Fruit fly (Drosophila melanogaster) whole organism, adult: ENCODE measurements around the gene CG45099.

Source experiments
- CG11617 ChIP-seq: fragments of 200-800 bp; sonication (Bioruptor generic); optimal IDR thresholded peaks from 2 replicates; lab custom pipeline; 2017; ENCODE audit warnings: mild to moderate bottlenecking, missing biosample characterization, missing genetic modification reagents, missing genetic modification characterization
- CG12768 ChIP-seq: fragments of 200-800 bp; sonication (Bioruptor generic); optimal IDR thresholded peaks from 2 replicates; lab custom pipeline; 2017; ENCODE audit warnings: missing biosample characterization, missing genetic modification characterization, mild to moderate bottlenecking, moderate library complexity, missing genetic modification reagents
- CG1620 ChIP-seq: fragments of 200-800 bp; sonication (Bioruptor generic); optimal IDR thresholded peaks from 2 replicates; lab custom pipeline; 2016; ENCODE audit warnings: missing biosample characterization, missing genetic modification characterization
- CG7045 ChIP-seq: fragments of 200-800 bp; sonication (Bioruptor generic); optimal IDR thresholded peaks from 2 replicates; lab custom pipeline; 2017; ENCODE audit warnings: missing biosample characterization, mild to moderate bottlenecking, missing genetic modification characterization
- Clk ChIP-seq: fragments of 200-800 bp; sonication (Bioruptor generic); optimal IDR thresholded peaks from 2 replicates; lab custom pipeline; 2017; ENCODE audit warnings: missing biosample characterization, missing genetic modification characterization
- Hr96 ChIP-seq: fragments of 200-800 bp; sonication (Bioruptor generic); optimal IDR thresholded peaks from 2 replicates; lab custom pipeline; 2016; ENCODE audit warnings: missing biosample characterization, missing genetic modification characterization
- bab1 ChIP-seq: fragments of 200-800 bp; sonication (Bioruptor generic); optimal IDR thresholded peaks from 3 replicates; lab custom pipeline; 2019; ENCODE audit warnings: missing biosample characterization, mild to moderate bottlenecking, missing genetic modification characterization, moderate library complexity
- cic ChIP-seq: fragments of 200-800 bp; sonication (Bioruptor generic); optimal IDR thresholded peaks from 2 replicates; lab custom pipeline; 2017; ENCODE audit warnings: missing biosample characterization, mild to moderate bottlenecking, missing genetic modification characterization, moderate library complexity
- cnc ChIP-seq, 2 experiments: fragments of >200 bp; optimal IDR thresholded peaks; 2 replicates each; lab custom pipeline; 2017
- ovo ChIP-seq: fragments of 200-800 bp; sonication (Bioruptor generic); optimal IDR thresholded peaks from 2 replicates; lab custom pipeline; 2016; ENCODE audit warnings: missing biosample characterization, missing genetic modification characterization
- tj ChIP-seq: fragments of 200-800 bp; sonication (Bioruptor generic); optimal IDR thresholded peaks from 3 replicates; lab custom pipeline; 2017; ENCODE audit warnings: missing biosample characterization, mild to moderate bottlenecking, missing genetic modification characterization, moderate library complexity

DNA sequence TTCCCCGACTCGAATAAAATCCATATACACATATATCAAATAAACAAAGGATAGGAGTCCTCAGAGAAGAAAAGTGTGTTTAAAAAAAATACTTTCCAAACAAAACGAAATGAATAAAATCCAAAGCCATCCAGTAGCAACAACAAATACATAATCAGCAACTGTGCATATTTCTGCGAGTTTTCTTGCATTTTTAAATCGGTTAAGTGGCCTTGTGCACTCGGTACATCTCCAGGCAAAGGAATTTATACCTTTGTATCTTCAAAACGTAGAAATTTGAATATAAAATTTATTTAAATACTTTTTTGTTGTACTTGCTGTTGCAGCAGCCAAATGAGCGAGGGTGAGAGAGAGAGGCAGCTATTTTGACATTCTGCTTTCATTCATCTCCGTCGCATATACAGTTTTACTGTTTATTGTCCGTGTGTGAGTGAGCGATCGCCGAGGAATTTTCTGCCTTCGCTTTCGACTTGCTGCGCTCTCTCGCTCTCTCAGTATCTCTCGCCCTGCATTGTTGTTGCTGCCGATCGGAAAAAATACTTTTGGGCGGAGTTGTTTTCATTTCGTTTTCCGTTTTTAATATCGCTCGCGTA is 8.3 kb upstream of the CG45099 start:
- no peak for TF ChIP-seq CG7045 (GFP tag; lab: Kevin White, UChicago)
- no peak for TF ChIP-seq CG12768
- TF ChIP-seq cic (GFP tag; lab: Kevin White, UChicago) = no peak
- TF ChIP-seq CG1620 = no peak
- no peak for TF ChIP-seq ovo (GFP tag; lab: Kevin White, UChicago)
- no peak for TF ChIP-seq cnc (optimal IDR thresholded peaks at IDR 0.05; lab: Kevin White, UChicago)
- no peak for TF ChIP-seq CG11617
- no peak for TF ChIP-seq bab1
- TF ChIP-seq Clk (GFP tag; lab: Kevin White, UChicago) = no peak
- TF ChIP-seq Hr96 (GFP tag; lab: Kevin White, UChicago) = no peak
- peak; percentile 61 for TF ChIP-seq tj (GFP tag; lab: Kevin White, UChicago)
